Fruit fly (Drosophila melanogaster): ENCODE data around the gene RhoGAP1A.

dm6 chrX:130555-130954, 3.3 kb downstream of the RhoGAP1A start:
- no peak for TF ChIP-seq CTCF (optimal IDR thresholded peaks at IDR 0.05)
- TF ChIP-seq CG8478 (optimal IDR thresholded peaks at IDR 0.05): no peak

Measured in S2 (cell line).